Fruit fly (Drosophila melanogaster): ENCODE measurements around the gene CG32365.

DNA sequence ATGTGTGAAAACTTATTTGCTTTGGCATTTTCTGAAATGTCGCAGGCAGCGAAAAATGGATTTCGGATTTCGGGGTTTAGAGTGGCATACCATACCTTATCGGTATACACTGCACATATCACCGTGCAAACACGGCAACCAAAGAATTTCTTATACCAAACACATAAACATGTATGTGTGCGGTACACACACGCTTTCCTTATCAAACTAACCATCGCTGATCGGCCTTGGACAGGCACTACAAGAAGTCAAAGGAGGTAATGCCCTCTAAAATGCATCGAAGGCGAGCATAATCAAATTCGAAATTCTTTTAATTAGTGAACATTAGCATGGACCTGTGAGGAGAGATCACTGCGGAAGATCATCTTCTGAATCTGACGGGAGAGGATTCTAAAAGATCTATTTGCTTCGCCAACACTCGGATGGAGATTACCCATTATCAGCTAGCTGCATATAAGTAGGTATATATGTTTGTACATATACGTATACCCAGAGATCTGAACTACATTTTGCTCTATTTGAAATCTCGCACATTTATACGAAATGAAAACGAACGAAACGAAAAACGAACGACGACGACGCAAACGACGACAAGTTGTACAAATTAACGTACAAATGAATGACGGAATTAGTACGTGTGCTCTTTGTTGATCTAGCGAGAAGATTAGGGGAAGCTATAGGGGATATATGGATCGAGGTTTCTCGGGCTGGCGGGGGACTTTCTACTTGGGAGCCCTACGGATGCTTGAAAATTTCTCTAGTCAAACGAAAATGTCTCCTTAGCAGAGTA is 10.3 kb upstream of the CG32365 start:
- TF ChIP-seq dpn (GFP tag; optimal IDR thresholded peaks at IDR 0.05) (no peak), lola (GFP tag; optimal IDR thresholded peaks at IDR 0.05) (no peak)

All from whole organism, embryonic.